Worm (Caenorhabditis elegans): ENCODE data around the gene Y43D4A.1.

Gene Y43D4A.1

ce11 chrIV:16775455-16775854 lies 31.8 kb downstream of the Y43D4A.1 start, which contains the start of gene Y43D4A.5:
Y43D4A.5 (plus strand) TSS chrIV:16775755.
- TF ChIP-seq him-1 (tag; optimal IDR thresholded peaks at IDR 0.05) (no peak), akir-1 (GFP tag; optimal IDR thresholded peaks at IDR 0.05) (no peak), mcd-1 (GFP tag; IDR thresholded peaks at IDR 0.05) (no peak), ceh-100 (GFP tag; IDR thresholded peaks at IDR 0.05) (no peak), Y53F4B.3 (GFP tag; IDR thresholded peaks at IDR 0.05) (no peak), hlh-12 (tag; optimal IDR thresholded peaks at IDR 0.05) (no peak), ceh-40 (GFP tag; IDR thresholded peaks at IDR 0.05) (no peak), rpc-1 (optimal IDR thresholded peaks at IDR 0.05) (no peak), rpc-1 (tag; optimal IDR thresholded peaks at IDR 0.05) (no peak), egl-44 (GFP tag; IDR thresholded peaks at IDR 0.05) (no peak)

DNA sequence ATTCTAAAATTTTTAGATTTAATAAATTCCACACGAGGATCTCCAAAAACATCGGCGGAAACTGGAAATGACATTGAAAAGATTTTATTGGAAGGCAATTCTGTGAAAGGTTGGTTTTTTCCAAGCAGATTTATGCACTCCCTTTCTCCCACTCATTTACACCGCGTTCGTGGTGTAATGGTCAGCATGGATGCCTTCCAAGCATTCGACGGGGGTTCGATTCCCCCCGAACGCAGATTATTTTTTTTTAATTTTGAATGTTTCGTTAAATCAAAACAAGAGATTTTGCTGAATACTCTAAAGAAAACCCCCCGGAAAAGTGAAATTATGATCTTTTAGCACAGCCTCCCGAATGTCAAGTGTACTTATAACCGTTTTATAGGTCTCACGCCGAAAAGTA lies 32.3 kb downstream of the Y43D4A.1 start:
- TF ChIP-seq ZK185.1 (tag; optimal IDR thresholded peaks at IDR 0.05; ENCODE audit: poor library complexity, severe bottlenecking) (no peak), K12H6.12 (tag; optimal IDR thresholded peaks at IDR 0.05) (no peak), die-1 (tag; optimal IDR thresholded peaks at IDR 0.05) (peak; percentile 92), fkh-3 (tag; optimal IDR thresholded peaks at IDR 0.05) (peak; percentile 9), snpc-1.3 (tag; optimal IDR thresholded peaks at IDR 0.05; ENCODE audit: insufficient read depth) (peak; percentile 77), ceh-40 (GFP tag; IDR thresholded peaks at IDR 0.05) (0 out of 2 replicates have a peak, but pooled peaks have one; percentile 60), F57A8.1 (GFP tag; optimal IDR thresholded peaks at IDR 0.05) (no peak), madf-10 (tag; optimal IDR thresholded peaks at IDR 0.05) (peak; percentile 58), nhr-27 (tag; optimal IDR thresholded peaks at IDR 0.05) (no peak), gei-17 (GFP tag; optimal IDR thresholded peaks at IDR 0.05) (no peak), K11D2.4 (GFP tag; IDR thresholded peaks at IDR 0.05) (no peak), ceh-27 (GFP tag; optimal IDR thresholded peaks at IDR 0.05) (peak; percentile 37), ccch-3 (GFP tag; optimal IDR thresholded peaks at IDR 0.05) (no peak), ztf-26 (tag; optimal IDR thresholded peaks at IDR 0.05) (no peak), attf-6 (GFP tag; IDR thresholded peaks at IDR 0.05) (peak; percentile 96), lsy-27 (tag; optimal IDR thresholded peaks at IDR 0.05; ENCODE audit: borderline replicate concordance, insufficient read depth) (no peak), lin-54 (GFP tag; optimal IDR thresholded peaks at IDR 0.05) (peak; percentile 41), snpc-4 (GFP tag; optimal IDR thresholded peaks at IDR 0.05) (peak; percentile 91), snpc-4 (tag; optimal IDR thresholded peaks at IDR 0.05) (peak; percentile 38 to 97 (median 96)), ztf-22 (GFP tag; optimal IDR thresholded peaks at IDR 0.05) (no peak), F55B11.4 (tag; optimal IDR thresholded peaks at IDR 0.05; ENCODE audit: borderline replicate concordance, insufficient read depth) (no peak), tbx-9 (tag; optimal IDR thresholded peaks at IDR 0.05; ENCODE audit: borderline replicate concordance) (peak; percentile 49), hmg-1.2 (GFP tag; IDR thresholded peaks at IDR 0.05) (peak; percentile 66), T26A5.8 (tag; optimal IDR thresholded peaks at IDR 0.05) (no peak), unc-130 (GFP tag; optimal IDR thresholded peaks at IDR 0.05) (no peak), lag-1 (GFP tag; IDR thresholded peaks at IDR 0.05) (no peak), attf-5 (GFP tag; optimal IDR thresholded peaks at IDR 0.05) (peak; percentile 30), F22D6.2 (tag; optimal IDR thresholded peaks at IDR 0.05) (peak; percentile 21), athp-1 (tag; optimal IDR thresholded peaks at IDR 0.05) (peak; percentile 17), B0035.1 (tag; optimal IDR thresholded peaks at IDR 0.05) (no peak), lin-26 (GFP tag; IDR thresholded peaks at IDR 0.05) (peak; percentile 83), tlf-1 (GFP tag; optimal IDR thresholded peaks at IDR 0.05) (no peak), rec-8 (tag; optimal IDR thresholded peaks at IDR 0.05) (peak; percentile 47 to 72), ama-1 (optimal IDR thresholded peaks at IDR 0.05) (no peak), ama-1 (GFP tag; optimal IDR thresholded peaks at IDR 0.05) (peak in 1 of 2 experiments; percentile 78), mel-28 (tag; optimal IDR thresholded peaks at IDR 0.05; ENCODE audit: borderline replicate concordance) (no peak), rpc-1 (optimal IDR thresholded peaks at IDR 0.05) (peak; percentile 87), rpc-1 (tag; optimal IDR thresholded peaks at IDR 0.05) (peak; percentile 95), aptf-2 (GFP tag; conservative IDR thresholded peaks at IDR 0.05) (no peak), dpl-1 (GFP tag; optimal IDR thresholded peaks at IDR 0.05) (no peak)
